Worm (Caenorhabditis elegans) whole organism, L4/young adult: ENCODE measurements around the gene F47C12.6.

Experiments
- W03F9.2 ChIP-seq: fragments of 150-350 bp; optimal IDR thresholded peaks from 2 replicates; lab custom pipeline; 2014; ENCODE audit warnings: missing biosample characterization, missing genetic modification characterization
- dao-5 ChIP-seq: sonication (generic microtip); optimal IDR thresholded peaks from 2 replicates; lab custom pipeline; 2016; ENCODE audit warnings: missing genotype, missing genetic modification characterization, moderate library complexity, missing compliant biosample characterization
- him-1 ChIP-seq: sonication (generic microtip); optimal IDR thresholded peaks from 2 replicates; lab custom pipeline; 2016; ENCODE audit warnings: missing genotype, missing genetic modification reagents, missing genetic modification characterization, missing compliant biosample characterization

The F47C12.6 gene

DNA sequence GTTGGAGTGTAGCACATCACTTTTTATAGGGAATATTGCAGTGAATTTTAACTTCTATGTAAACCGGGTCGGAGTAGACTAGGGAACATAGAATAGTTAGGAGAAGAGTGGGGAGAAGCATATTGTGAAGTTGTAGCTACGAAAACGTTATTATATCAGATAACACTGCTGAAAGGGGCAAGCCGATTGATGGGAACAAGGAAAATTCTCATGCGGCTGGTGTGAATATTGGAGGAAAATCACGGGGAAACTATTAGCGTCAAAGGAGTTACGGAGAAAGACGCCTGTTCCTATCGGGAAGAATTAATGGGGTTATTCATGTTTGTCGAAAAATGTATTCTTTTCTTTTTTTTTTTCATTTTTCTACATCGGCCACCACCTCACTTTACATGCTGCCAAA lies at the start of gene F47C12.6:
F47C12.6 (minus strand) TSS at position 101 of the 400 bp plus-strand sequence.
- TF ChIP-seq W03F9.2 (tag; lab: Kevin White, UChicago) (no peak), him-1 (tag; lab: Kevin White, UChicago) (no peak), dao-5 (tag; lab: Kevin White, UChicago) (no peak)

DNA sequence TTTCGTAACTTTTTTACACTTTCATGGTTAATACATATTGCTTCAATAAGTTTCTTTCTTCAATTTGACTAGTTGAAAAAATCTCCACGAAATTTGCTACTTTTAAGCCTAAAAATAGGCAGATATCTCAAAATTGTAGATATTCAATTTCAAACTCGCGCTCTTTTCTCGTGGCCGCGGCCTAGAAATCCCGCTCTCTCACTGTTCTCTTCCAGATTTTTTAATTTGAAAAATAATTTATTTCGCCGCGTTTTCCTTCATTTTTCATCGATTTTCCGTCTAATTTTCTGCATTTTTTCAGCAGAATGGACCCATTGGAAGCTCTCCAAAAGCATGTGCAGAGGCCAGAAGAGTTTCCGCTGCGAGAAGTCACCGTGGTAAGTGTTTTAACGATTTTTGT lies 49.1 kb upstream of the F47C12.6 start, which contains the start of gene cdc-73:
cdc-73 (plus strand) TSS at position 302 of the 400 bp plus-strand sequence.
- peak; percentile 44 for TF ChIP-seq W03F9.2 (tag; lab: Kevin White, UChicago)
- no peak for TF ChIP-seq dao-5 (tag; lab: Kevin White, UChicago)
- no peak for TF ChIP-seq him-1 (tag; lab: Kevin White, UChicago)

DNA sequence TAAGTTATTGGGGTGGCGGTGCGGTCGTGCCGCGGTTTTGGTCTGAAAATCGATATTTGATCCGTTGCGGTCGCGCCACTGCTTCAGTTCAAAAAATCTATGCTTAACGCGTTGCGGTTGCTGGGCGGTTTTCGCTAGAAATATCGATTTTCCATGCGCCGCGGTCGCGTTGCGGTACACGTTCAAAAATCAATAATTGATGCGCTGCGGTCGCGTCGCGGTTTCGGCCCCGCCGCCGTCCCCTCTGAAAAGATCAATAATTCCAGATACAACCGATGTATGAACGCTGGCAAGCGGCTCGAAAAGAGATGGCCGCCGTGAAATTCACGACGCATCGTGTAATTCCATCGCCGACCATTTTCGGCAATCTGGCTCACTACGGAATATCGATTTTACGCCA lies 47.8 kb upstream of the F47C12.6 start:
- TF ChIP-seq dao-5 (tag; lab: Kevin White, UChicago), result no peak
- TF ChIP-seq him-1 (tag; lab: Kevin White, UChicago), result no peak
- TF ChIP-seq W03F9.2 (tag; lab: Kevin White, UChicago), result no peak

DNA sequence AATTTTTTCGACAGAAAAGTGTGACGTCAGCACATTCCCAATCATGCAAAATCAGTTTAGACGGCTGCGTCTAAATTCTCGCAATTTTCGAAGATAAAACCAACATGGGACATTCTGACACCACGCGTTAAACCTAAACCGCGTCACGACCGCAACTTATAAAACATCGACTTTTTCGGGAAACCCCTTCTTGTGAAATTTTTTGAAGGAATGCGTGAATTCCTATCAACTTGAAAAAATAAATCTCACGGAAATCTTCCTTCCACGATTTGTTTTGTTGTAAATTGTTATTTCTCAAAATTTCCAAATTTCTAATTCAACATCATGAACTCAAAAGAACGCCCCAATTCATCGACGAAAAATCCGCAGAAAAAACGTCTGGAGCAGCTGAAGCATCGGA lies 46.8 kb upstream of the F47C12.6 start, which contains the start of gene F35F11.2:
F35F11.2 (plus strand) TSS at position 301 of the 400 bp plus-strand sequence.
- no peak for TF ChIP-seq him-1 (tag; lab: Kevin White, UChicago)
- no peak for TF ChIP-seq dao-5 (tag; lab: Kevin White, UChicago)
- no peak for TF ChIP-seq W03F9.2 (tag; lab: Kevin White, UChicago)

DNA sequence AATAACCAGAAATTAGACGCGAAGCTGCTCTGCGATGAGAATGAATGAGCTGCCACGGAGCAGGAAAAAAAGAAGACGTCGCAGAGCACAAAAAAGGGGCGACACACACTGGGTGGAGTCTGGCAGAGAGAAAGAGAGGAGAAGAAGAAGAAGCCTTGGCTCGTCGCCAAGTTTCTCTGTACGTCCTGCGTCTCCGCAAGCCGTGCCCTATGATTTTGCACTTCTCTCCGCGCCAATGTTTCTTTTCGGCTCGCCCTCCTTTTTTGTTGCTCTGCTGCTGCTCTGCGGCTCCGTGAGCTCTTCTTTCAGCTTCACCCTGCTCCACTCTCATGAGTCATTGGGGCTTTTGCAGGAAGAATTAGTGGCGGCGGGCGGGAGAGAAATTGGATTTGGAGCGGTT lies 41.7 kb upstream of the F47C12.6 start, which contains the start of gene hlh-30:
hlh-30 (minus strand) TSS at position 69 of the 400 bp plus-strand sequence.
- TF ChIP-seq dao-5 (tag; lab: Kevin White, UChicago) (no peak), W03F9.2 (tag; lab: Kevin White, UChicago) (no peak), him-1 (tag; lab: Kevin White, UChicago) (peak; percentile 90)

DNA sequence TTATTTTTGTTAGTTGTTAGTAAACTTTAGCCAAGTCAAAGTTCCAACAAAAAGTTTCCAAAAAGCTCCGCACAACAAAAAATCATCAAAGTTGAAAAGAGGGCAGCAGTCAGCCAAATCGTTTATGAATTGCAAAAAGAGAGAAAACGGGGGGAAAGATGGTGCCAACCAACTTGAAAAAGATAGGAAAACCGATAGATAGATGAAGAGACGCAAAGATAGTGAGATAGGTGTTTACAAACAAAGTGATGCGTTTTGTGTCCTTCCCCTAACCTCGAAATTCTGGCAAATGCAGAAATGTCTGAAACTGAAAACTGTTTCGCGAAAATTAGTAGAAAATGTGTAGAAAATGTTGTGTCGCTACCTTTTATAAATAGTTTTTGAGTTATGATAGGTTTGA lies 40.3 kb upstream of the F47C12.6 start:
- no peak for TF ChIP-seq dao-5 (tag; lab: Kevin White, UChicago)
- TF ChIP-seq him-1 (tag; lab: Kevin White, UChicago), result no peak
- TF ChIP-seq W03F9.2 (tag; lab: Kevin White, UChicago), result no peak

DNA sequence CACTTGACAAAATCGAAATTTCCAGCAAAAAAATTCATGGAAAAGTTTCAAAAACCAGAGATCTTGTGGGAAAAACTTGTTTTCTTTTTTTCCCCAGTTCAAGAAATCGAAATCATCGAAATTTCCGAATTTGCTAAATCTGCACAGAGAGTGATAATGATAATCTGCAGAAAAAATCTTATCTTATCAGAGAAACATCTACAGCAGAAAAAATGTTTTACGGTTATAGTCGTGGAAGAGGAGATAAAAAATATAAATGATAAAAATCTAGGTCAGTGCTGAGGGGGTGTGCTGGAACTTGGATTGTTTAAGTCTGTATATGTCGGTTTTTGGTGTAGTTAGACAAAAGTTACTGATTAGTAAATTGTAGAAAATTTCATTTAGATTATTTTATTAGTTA lies 39.2 kb upstream of the F47C12.6 start:
- TF ChIP-seq him-1 (tag; lab: Kevin White, UChicago), result no peak
- TF ChIP-seq dao-5 (tag; lab: Kevin White, UChicago), result no peak
- no peak for TF ChIP-seq W03F9.2 (tag; lab: Kevin White, UChicago)

DNA sequence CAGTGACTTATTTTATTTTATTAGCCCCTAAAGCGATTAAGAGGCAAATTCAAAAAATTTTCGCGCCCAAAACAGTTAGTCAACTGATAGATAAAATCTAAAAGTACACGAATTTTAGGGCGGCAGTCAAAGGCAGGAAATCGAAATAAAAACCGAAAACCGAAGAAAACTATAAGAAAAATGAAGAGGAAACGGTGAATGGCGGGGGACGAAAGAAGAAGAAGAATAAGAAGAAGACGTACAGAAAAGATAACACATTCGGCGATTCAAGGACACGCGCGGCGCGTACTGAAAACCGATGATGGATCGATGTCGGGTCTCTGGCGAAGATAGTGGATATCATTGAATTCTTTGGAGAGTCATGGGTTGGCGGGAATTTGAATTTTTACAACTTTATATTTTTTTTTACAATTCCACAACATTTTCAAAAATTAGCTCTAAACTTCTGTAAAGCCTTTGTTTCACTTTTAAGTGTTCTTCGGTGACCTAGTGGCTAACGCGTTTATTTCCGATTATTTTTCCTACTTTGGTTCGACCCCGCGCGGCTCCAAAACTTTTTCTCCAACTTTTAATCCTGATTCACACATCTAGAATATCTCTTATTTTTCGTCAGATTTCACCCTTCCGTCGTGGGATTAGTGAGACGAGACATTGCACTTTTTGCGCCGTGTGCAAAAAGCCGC lies 37.9 kb upstream of the F47C12.6 start:
- TF ChIP-seq dao-5 (tag; lab: Kevin White, UChicago) (no peak), W03F9.2 (tag; lab: Kevin White, UChicago) (no peak), him-1 (tag; lab: Kevin White, UChicago) (no peak)

DNA sequence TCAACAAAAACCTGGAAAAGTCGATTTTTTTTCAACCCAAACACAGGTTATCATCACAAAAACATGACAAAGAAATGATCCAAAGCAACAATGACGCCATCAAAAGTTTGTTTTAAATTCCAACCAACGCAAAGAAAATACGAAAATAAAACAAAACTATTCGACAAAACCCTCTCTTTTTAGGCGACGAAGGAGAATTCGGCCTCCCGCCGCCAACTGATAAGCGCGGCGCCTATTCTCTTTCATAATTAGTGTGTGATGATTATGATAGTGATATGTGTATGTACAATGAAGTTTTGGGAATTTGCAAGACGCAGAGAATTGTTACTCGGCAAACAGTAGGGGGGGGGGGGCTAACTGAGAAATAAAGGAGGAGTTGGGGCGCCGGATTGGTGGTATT lies 36.1 kb upstream of the F47C12.6 start:
- TF ChIP-seq him-1 (tag; lab: Kevin White, UChicago) (no peak), dao-5 (tag; lab: Kevin White, UChicago) (no peak), W03F9.2 (tag; lab: Kevin White, UChicago) (no peak)

DNA sequence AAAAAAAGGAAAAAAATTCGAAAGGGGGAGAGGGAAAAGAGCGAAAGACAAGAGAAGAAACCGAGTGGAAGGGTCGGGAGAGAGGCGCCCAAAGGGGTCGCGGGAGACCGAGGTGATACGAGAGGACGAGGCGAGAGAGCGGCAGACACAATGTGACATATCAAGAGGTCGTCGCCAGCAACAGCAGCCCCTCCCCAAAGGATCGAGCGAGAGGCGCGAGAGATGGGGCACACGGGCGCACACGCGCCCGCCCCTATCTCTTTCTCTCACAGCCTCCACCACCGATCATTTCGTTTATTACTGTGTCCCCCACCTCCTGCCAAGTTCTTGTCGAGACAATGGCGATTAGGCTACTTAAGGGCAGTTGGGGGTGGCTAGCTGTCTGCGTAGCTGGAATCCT lies 35.0 kb upstream of the F47C12.6 start:
- no peak for TF ChIP-seq dao-5 (tag; lab: Kevin White, UChicago)
- no peak for TF ChIP-seq him-1 (tag; lab: Kevin White, UChicago)

DNA sequence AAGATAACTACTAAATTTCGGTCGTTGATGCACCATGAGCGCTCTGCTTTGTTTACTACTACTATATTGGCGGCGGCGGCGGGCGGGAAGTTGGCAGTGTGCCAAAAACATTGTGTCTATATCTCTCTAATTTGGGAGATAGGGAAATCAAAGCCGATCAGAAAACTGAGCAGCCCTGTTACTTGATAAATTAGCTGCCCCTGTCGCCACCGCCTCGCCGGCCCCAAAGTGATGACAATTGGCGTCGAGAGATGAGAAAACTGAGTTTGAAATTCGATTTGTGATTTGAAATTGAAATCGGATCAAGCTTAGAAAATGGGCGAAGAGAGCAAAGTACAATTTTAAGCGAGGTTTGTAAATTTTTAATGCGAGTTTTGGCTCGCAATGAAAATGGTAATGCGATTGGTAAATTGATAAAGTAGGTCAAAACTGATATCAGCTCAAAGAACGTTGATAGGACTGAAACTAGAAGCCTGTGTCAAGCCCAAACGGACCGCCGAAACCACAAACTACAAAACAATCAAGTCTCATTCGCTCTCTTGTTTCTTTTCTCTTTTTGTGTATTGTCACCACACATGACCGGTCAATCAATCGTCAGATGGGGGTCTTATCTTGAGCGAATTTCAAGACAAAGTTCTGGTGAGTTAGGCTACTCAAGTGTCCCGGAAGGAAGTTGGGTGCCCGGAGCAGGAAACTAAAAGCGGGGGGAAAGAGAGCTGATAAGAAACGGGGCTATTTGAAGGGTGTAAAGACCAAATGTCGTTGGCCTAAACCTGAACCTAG lies 34.1 kb upstream of the F47C12.6 start:
- TF ChIP-seq W03F9.2 (tag; lab: Kevin White, UChicago), result no peak
- no peak for TF ChIP-seq dao-5 (tag; lab: Kevin White, UChicago)
- no peak for TF ChIP-seq him-1 (tag; lab: Kevin White, UChicago)

DNA sequence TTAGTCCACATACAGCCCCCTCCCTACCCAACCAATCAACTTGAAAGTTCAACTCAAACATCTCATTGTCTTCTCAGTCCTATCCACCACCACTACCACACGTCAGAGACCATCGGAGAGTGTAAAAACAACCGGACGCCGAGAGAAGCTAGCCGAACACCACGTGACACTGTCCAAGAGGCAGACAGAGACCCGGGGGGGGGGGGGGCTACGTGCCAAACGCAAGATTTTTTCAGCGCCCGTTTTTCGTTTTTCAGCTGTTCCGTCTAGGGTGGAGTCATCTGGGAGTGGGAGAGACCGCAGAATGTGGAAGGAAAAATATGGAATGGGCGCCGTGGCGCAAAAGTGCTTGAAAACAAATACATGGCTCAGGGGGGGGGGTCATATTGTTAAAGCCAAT lies 32.7 kb upstream of the F47C12.6 start:
- TF ChIP-seq W03F9.2 (tag; lab: Kevin White, UChicago), result peak; percentile 12
- no peak for TF ChIP-seq him-1 (tag; lab: Kevin White, UChicago)
